Fruit fly (Drosophila melanogaster) whole organism, embryonic: ENCODE measurements around the gene pdm2.

ENCODE experiments used
- CG10565 ChIP-seq: fragments of 200-800 bp; sonication (Bioruptor generic); optimal IDR thresholded peaks from 3 replicates; lab custom pipeline; 2016; ENCODE audit warnings: missing biosample characterization, mild to moderate bottlenecking, missing genetic modification characterization
- CG10654 ChIP-seq: fragments of 200-800 bp; sonication (Bioruptor generic); optimal IDR thresholded peaks from 2 replicates; lab custom pipeline; 2016; ENCODE audit warnings: missing biosample characterization, missing genetic modification characterization
- CG12744 ChIP-seq: fragments of 200-800 bp; sonication (Bioruptor generic); optimal IDR thresholded peaks from 2 replicates; lab custom pipeline; 2016; ENCODE audit warnings: missing biosample characterization, missing genetic modification characterization
- CG13894 ChIP-seq: fragments of 200-800 bp; sonication (Bioruptor generic); optimal IDR thresholded peaks from 3 replicates; lab custom pipeline; 2018; ENCODE audit warnings: missing biosample characterization, mild to moderate bottlenecking, missing genetic modification characterization, moderate library complexity
- CG14667 ChIP-seq: fragments of 200-800 bp; sonication (Bioruptor generic); IDR thresholded peaks from 2 replicates; pipeline ENCODE4 v1.3.6; 2022; ENCODE audit warnings: missing biosample characterization, missing genetic modification characterization
- CG15011 ChIP-seq: fragments of 200-800 bp; sonication (Bioruptor generic); optimal IDR thresholded peaks from 3 replicates; lab custom pipeline; 2018; ENCODE audit warnings: missing biosample characterization, mild to moderate bottlenecking, missing genetic modification characterization
- CG17568 ChIP-seq: fragments of 200-800 bp; sonication (Bioruptor generic); optimal IDR thresholded peaks from 2 replicates; lab custom pipeline; 2018; ENCODE audit warnings: missing biosample characterization, mild to moderate bottlenecking, missing genetic modification characterization, moderate library complexity
- CG34224 ChIP-seq: fragments of 200-800 bp; sonication (Bioruptor generic); IDR thresholded peaks from 3 replicates; pipeline ENCODE4 v1.3.6; 2022; ENCODE audit warnings: missing biosample characterization, missing genetic modification characterization; ENCODE audit not compliant: partially characterized antibody
- CG4617 ChIP-seq: fragments of 200-800 bp; sonication (Bioruptor generic); optimal IDR thresholded peaks from 3 replicates; lab custom pipeline; 2016; ENCODE audit warnings: missing biosample characterization, missing genetic modification characterization, borderline replicate concordance
- CG8359 ChIP-seq: fragments of 200-800 bp; sonication (Bioruptor generic); optimal IDR thresholded peaks from 2 replicates; lab custom pipeline; 2017; ENCODE audit warnings: missing biosample characterization, mild to moderate bottlenecking, missing genetic modification characterization, borderline replicate concordance
- CG9797 ChIP-seq: fragments of 200-800 bp; sonication (Bioruptor generic); optimal IDR thresholded peaks from 3 replicates; lab custom pipeline; 2018; ENCODE audit warnings: missing biosample characterization, mild to moderate bottlenecking, missing genetic modification characterization
- Deaf1 ChIP-seq: fragments of 200-800 bp; optimal IDR thresholded peaks from 3 replicates; lab custom pipeline; 2019; ENCODE audit warnings: missing biosample characterization, mild to moderate bottlenecking, missing genetic modification characterization, moderate library complexity
- Dref ChIP-seq: fragments of 200-800 bp; sonication (Bioruptor generic); IDR thresholded peaks from 2 replicates; pipeline ENCODE4 v1.3.6; 2022; ENCODE audit warnings: missing biosample characterization, missing genetic modification characterization
- Fer2 ChIP-seq: fragments of 200-800 bp; sonication (Bioruptor generic); optimal IDR thresholded peaks from 2 replicates; lab custom pipeline; 2018; ENCODE audit warnings: missing biosample characterization, mild to moderate bottlenecking, missing genetic modification characterization, moderate library complexity
- HLH4C ChIP-seq: fragments of 200-800 bp; sonication (Bioruptor generic); IDR thresholded peaks from 3 replicates; pipeline ENCODE4 v1.3.6; 2022; ENCODE audit warnings: missing biosample characterization, missing genetic modification characterization; ENCODE audit not compliant: partially characterized antibody
- Lhr ChIP-seq: fragments of 200-800 bp; sonication (Bioruptor generic); optimal IDR thresholded peaks from 3 replicates; lab custom pipeline; 2017; ENCODE audit warnings: mild to moderate bottlenecking, missing biosample characterization, missing genetic modification reagents, missing genetic modification characterization
- Nf-YB ChIP-seq: fragments of 200-800 bp; sonication (Bioruptor generic); optimal IDR thresholded peaks from 3 replicates; lab custom pipeline; 2019; ENCODE audit warnings: missing biosample characterization, mild to moderate bottlenecking, missing genetic modification characterization, moderate library complexity
- Nf-YC ChIP-seq: fragments of 200-800 bp; optimal IDR thresholded peaks from 3 replicates; lab custom pipeline; 2019; ENCODE audit warnings: missing biosample characterization, mild to moderate bottlenecking, missing genetic modification characterization, moderate library complexity
- Opbp ChIP-seq: fragments of 200-800 bp; sonication (Bioruptor generic); IDR thresholded peaks from 3 replicates; pipeline ENCODE4 v1.3.6; 2022; ENCODE audit warnings: missing biosample characterization, missing genetic modification characterization; ENCODE audit not compliant: partially characterized antibody
- Sin3A ChIP-seq: fragments of >200 bp; optimal IDR thresholded peaks from 2 replicates; lab custom pipeline; 2018
- Sox100B ChIP-seq: fragments of 200-800 bp; sonication (Bioruptor generic); optimal IDR thresholded peaks from 3 replicates; lab custom pipeline; 2018; ENCODE audit warnings: missing biosample characterization, mild to moderate bottlenecking, missing genetic modification characterization
- Trl ChIP-seq, 3 experiments: fragments of >200 bp in 2 of 3; fragments of 200-800 bp in 1 of 3; sonication (Bioruptor generic) in 1 of 3; optimal IDR thresholded peaks; 2 replicates in 1 of 3; 3 replicates in 2 of 3; lab custom pipeline; 2016 to 2017; ENCODE audit warnings: missing biosample characterization in 1 of 3, missing genetic modification characterization in 1 of 3
- Xbp1 ChIP-seq: fragments of 200-800 bp; sonication (Bioruptor generic); optimal IDR thresholded peaks from 3 replicates; lab custom pipeline; 2016; ENCODE audit warnings: missing biosample characterization, mild to moderate bottlenecking, missing genetic modification characterization
- abd-A ChIP-seq: fragments of 200-800 bp; sonication (Bioruptor generic); optimal IDR thresholded peaks from 3 replicates; lab custom pipeline; 2019; ENCODE audit warnings: missing biosample characterization, mild to moderate bottlenecking, missing genetic modification characterization, moderate library complexity
- ac ChIP-seq: fragments of 200-800 bp; sonication (Bioruptor generic); optimal IDR thresholded peaks from 3 replicates; lab custom pipeline; 2017; ENCODE audit warnings: missing biosample characterization, mild to moderate bottlenecking, missing genetic modification characterization
- cg ChIP-seq: fragments of 200-800 bp; sonication (Bioruptor generic); optimal IDR thresholded peaks from 3 replicates; lab custom pipeline; 2019; ENCODE audit warnings: missing biosample characterization, mild to moderate bottlenecking, missing genetic modification characterization, moderate library complexity
- chif ChIP-seq, 2 experiments: fragments of 200-800 bp; sonication (Bioruptor generic); optimal IDR thresholded peaks; 3 replicates each; lab custom pipeline; 2016; ENCODE audit warnings: missing biosample characterization in 2 of 2, missing genetic modification characterization in 2 of 2
- crol ChIP-seq: fragments of 200-800 bp; sonication (Bioruptor generic); IDR thresholded peaks from 2 replicates; pipeline ENCODE4 v1.3.6; 2022; ENCODE audit warnings: missing biosample characterization, missing genetic modification characterization
- da ChIP-seq: fragments of 200-800 bp; sonication (Bioruptor generic); optimal IDR thresholded peaks from 2 replicates; lab custom pipeline; 2016; ENCODE audit warnings: missing biosample characterization, missing genetic modification characterization
- gro ChIP-seq: fragments of 200-800 bp; sonication (Bioruptor generic); optimal IDR thresholded peaks from 2 replicates; lab custom pipeline; 2016; ENCODE audit warnings: missing biosample characterization, missing genetic modification characterization
- h ChIP-seq: fragments of >200 bp; optimal IDR thresholded peaks from 2 replicates; lab custom pipeline; 2017
- hth ChIP-seq: fragments of >200 bp; optimal IDR thresholded peaks from 2 replicates; lab custom pipeline; 2017; ENCODE audit warnings: inconsistent platforms
- jigr1 ChIP-seq: fragments of 200-800 bp; sonication (Bioruptor generic); IDR thresholded peaks from 3 replicates; pipeline ENCODE4 v1.3.6; 2022; ENCODE audit warnings: missing biosample characterization, missing genetic modification characterization
- lola ChIP-seq, 3 experiments: fragments of >200 bp in 2 of 3; fragments of 200-800 bp in 1 of 3; sonication (Bioruptor generic) in 1 of 3; optimal IDR thresholded peaks; 2 replicates each; lab custom pipeline; 2017 to 2019; ENCODE audit warnings: missing biosample characterization in 3 of 3, missing genetic modification characterization in 3 of 3, mild to moderate bottlenecking in 1 of 3, moderate library complexity in 1 of 3
- prd ChIP-seq, 3 experiments: fragments of >200 bp in 2 of 3; fragments of 200-800 bp in 1 of 3; sonication (Bioruptor generic) in 1 of 3; optimal IDR thresholded peaks in 2 of 3; IDR thresholded peaks in 1 of 3; 2 replicates in 2 of 3; 3 replicates in 1 of 3; pipeline versions ENCODE4 v1.3.6 to Lab custom; 2017 to 2022; ENCODE audit warnings: missing biosample characterization in 1 of 3, missing genetic modification characterization in 1 of 3
- row ChIP-seq: fragments of 200-800 bp; sonication (Bioruptor generic); IDR thresholded peaks from 3 replicates; pipeline ENCODE4 v1.3.6; 2022; ENCODE audit warnings: missing biosample characterization, missing genetic modification characterization
- sna ChIP-seq: fragments of 200-800 bp; sonication (Bioruptor generic); IDR thresholded peaks from 2 replicates; pipeline ENCODE4 v1.3.6; 2022; ENCODE audit warnings: missing biosample characterization, missing genetic modification characterization; ENCODE audit not compliant: partially characterized antibody
- sqz ChIP-seq: fragments of 200-800 bp; sonication (Bioruptor generic); optimal IDR thresholded peaks from 3 replicates; lab custom pipeline; 2018; ENCODE audit warnings: missing biosample characterization, mild to moderate bottlenecking, missing genetic modification characterization
- sr ChIP-seq: fragments of 200-800 bp; sonication (Bioruptor generic); IDR thresholded peaks from 3 replicates; pipeline ENCODE4 v1.3.6; 2022; ENCODE audit warnings: missing biosample characterization, missing genetic modification characterization
- unpg ChIP-seq: fragments of 200-800 bp; sonication (Bioruptor generic); optimal IDR thresholded peaks from 3 replicates; lab custom pipeline; 2018; ENCODE audit warnings: missing biosample characterization, mild to moderate bottlenecking, missing genetic modification characterization, moderate library complexity
- zen2 ChIP-seq: fragments of 200-800 bp; sonication (Bioruptor generic); IDR thresholded peaks from 3 replicates; pipeline ENCODE4 v1.3.6; 2022; ENCODE audit warnings: missing biosample characterization, missing genetic modification characterization; ENCODE audit not compliant: partially characterized antibody

Gene pdm2

DNA sequence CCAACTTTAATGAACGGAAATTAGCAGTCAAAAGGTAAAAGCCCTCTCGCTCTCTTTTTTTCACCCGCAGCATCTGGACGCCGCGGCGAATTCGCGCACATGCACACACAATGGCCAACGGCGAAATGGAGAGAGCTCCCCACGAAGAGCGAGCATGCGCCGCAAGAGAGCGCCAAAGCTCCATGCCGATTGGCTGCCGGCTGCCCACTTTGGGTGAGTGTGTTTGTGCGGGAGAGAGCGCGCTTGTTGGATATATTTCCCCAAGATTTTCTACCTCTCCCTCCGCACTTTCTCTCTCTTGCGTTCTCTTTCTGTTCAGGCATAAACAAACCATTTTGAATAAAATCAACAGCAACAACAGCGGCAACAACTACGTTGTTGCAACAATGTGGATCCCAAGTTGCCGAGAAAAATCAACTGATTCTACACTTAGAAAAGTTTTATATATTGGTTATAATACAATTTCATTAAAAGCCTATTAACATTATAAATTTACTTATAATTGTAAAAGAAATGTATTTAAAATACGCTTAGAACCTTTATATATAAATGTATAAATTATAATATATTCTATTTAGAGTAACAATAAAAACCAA, 1.1 kb upstream of the pdm2 start (continued):
- TF ChIP-seq CG10654: no peak
- TF ChIP-seq cg: peak; percentile 87
- TF ChIP-seq row (GFP tag; lab: Robert Waterston, UW): no peak
- TF ChIP-seq unpg (GFP tag; lab: Kevin White, UChicago): no peak
- TF ChIP-seq lola (GFP tag; optimal IDR thresholded peaks at IDR 0.05; lab: Kevin White, UChicago): peak in 1 of 3 experiments; percentile 1
- no peak for TF ChIP-seq Lhr (GFP tag; lab: Kevin White, UChicago)
- no peak for TF ChIP-seq Dref (GFP tag; lab: Robert Waterston, UW)
- TF ChIP-seq CG17568 (GFP tag; lab: Kevin White, UChicago): no peak
- TF ChIP-seq Sin3A (lab: Kevin White, UChicago): no peak
- TF ChIP-seq h (lab: Kevin White, UChicago): no peak
- TF ChIP-seq ac (GFP tag; lab: Kevin White, UChicago): no peak
- peak; percentile 51 for TF ChIP-seq CG34224 (GFP tag; lab: Robert Waterston, UW)
- no peak for TF ChIP-seq CG4617
- TF ChIP-seq Xbp1 (GFP tag; lab: Kevin White, UChicago): no peak
- no peak for TF ChIP-seq chif (GFP tag; optimal IDR thresholded peaks at IDR 0.05; lab: Kevin White, UChicago)
- TF ChIP-seq sna (GFP tag; lab: Robert Waterston, UW): peak; percentile 38; the same call in 1 of the 2 replicates
- TF ChIP-seq zen2 (GFP tag; lab: Robert Waterston, UW): peak; percentile 87
- TF ChIP-seq abd-A (tag; lab: Kevin White, UChicago): no peak
- TF ChIP-seq da (GFP tag; lab: Kevin White, UChicago): no peak
- no peak for TF ChIP-seq hth (lab: Kevin White, UChicago)

DNA sequence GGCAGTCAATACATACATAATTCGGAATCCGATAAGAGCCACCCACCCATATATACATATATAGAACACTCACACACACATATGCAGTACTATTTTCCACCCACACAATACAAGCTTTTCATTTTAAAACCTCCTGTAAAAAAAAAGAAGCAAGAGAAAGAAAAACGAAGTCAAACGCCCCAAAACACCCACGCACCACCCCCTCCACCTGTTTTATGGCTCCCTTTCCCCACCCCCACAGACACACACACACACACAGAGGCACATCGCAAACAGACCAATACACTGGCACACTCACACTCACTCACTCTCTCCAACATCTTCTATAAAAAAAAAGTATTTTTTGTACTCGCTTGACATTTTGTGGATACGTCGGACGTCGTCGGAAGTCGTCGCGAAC, 372 bp downstream of the pdm2 start:
- peak; percentile 71 for TF ChIP-seq Deaf1 (tag; lab: Kevin White, UChicago)
- TF ChIP-seq CG8359 (GFP tag; lab: Kevin White, UChicago): no peak
- TF ChIP-seq CG10565: no peak
- no peak for TF ChIP-seq jigr1 (GFP tag; lab: Robert Waterston, UW)
- no peak for TF ChIP-seq gro (GFP tag; lab: Kevin White, UChicago)
- TF ChIP-seq CG14667: no peak
- TF ChIP-seq HLH4C (GFP tag; lab: Robert Waterston, UW): no peak
- peak; percentile 88 for TF ChIP-seq sr (GFP tag; lab: Robert Waterston, UW)
- 0 out of 3 replicates have a peak, but pooled peaks have one; percentile 29 for TF ChIP-seq Opbp (GFP tag; lab: Robert Waterston, UW)
- no peak for TF ChIP-seq chif (GFP tag; optimal IDR thresholded peaks at IDR 0.05; lab: Kevin White, UChicago)
- peak; percentile 91 for TF ChIP-seq Nf-YB (GFP tag; lab: Kevin White, UChicago)
- TF ChIP-seq CG9797: no peak
- TF ChIP-seq Fer2 (tag; lab: Kevin White, UChicago): no peak
- no peak for TF ChIP-seq CG12744 (GFP tag; lab: Kevin White, UChicago)
- TF ChIP-seq Nf-YC (tag; lab: Kevin White, UChicago): peak; percentile 85
- no peak for TF ChIP-seq CG13894 (tag; lab: Kevin White, UChicago)
- TF ChIP-seq cg: peak; percentile 78
- no peak for TF ChIP-seq Sox100B
- no peak for TF ChIP-seq prd (optimal IDR thresholded peaks at IDR 0.05; lab: Kevin White, UChicago)
- no peak for TF ChIP-seq prd (GFP tag; IDR thresholded peaks at IDR 0.05; lab: Robert Waterston, UW)
- TF ChIP-seq Trl (optimal IDR thresholded peaks at IDR 0.05; lab: Kevin White, UChicago): peak in 1 of 2 experiments; percentile 7
- no peak for TF ChIP-seq Trl (GFP tag; optimal IDR thresholded peaks at IDR 0.05; lab: Kevin White, UChicago)
- TF ChIP-seq crol (GFP tag; lab: Robert Waterston, UW): peak; percentile 15; the same call in 1 of the 2 replicates
- TF ChIP-seq CG15011 (GFP tag; lab: Kevin White, UChicago): no peak
- peak; percentile 19 for TF ChIP-seq sqz (GFP tag; lab: Kevin White, UChicago)
